Worm (Caenorhabditis elegans) whole organism, L1 larva: ENCODE data around the gene spig-8.

Experiments
- egl-27 ChIP-seq, 2 experiments: fragments of 150-350 bp in 1 of 2; sonication (generic microtip); optimal IDR thresholded peaks; 3 replicates each; lab custom pipeline; 2017 to 2018; ENCODE audit warnings: missing biosample characterization in 2 of 2, missing genetic modification characterization in 2 of 2, missing genetic modification reagents in 2 of 2
- mep-1 ChIP-seq: fragments of 150-350 bp; optimal IDR thresholded peaks from 2 replicates; lab custom pipeline; 2014; ENCODE audit warnings: missing biosample characterization, missing genetic modification characterization
- nhr-11 ChIP-seq: fragments of 150-350 bp; optimal IDR thresholded peaks from 2 replicates; lab custom pipeline; 2014; ENCODE audit warnings: missing biosample characterization, missing genetic modification characterization
- nhr-77 ChIP-seq: fragments of 150-350 bp; optimal IDR thresholded peaks from 2 replicates; lab custom pipeline; 2014; ENCODE audit warnings: missing biosample characterization, missing genetic modification characterization
- ztf-4 ChIP-seq: fragments of 150-350 bp; optimal IDR thresholded peaks from 2 replicates; lab custom pipeline; 2014; ENCODE audit warnings: missing biosample characterization, missing genetic modification characterization

DNA sequence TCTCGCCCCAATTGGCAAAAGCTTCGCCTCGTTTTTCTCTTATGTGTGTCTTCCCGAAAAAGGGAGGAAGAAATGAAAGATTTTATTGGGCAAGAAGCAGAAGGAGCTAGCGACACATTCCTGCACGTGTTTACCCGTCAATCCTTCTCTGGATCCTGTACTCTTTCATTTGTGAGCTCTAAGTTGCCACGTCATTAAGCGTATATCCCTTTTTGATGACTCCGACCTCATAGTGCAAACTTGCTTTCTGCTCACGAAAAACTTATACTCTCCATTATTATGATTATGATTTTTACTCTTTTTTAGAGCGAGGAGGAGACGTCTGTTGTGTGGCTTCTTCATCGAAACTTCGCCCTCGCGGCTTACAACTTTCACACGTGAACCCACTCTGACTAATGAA, 17.6 kb downstream of the spig-8 start, which contains the start of gene F27B10.1:
- TF ChIP-seq nhr-11 (tag; lab: Kevin White, UChicago): no peak
- no peak for TF ChIP-seq egl-27 (tag; optimal IDR thresholded peaks at IDR 0.05; lab: Kevin White, UChicago)
- no peak for TF ChIP-seq nhr-77 (tag; lab: Kevin White, UChicago)
- TF ChIP-seq ztf-4 (tag; lab: Kevin White, UChicago): no peak
- no peak for TF ChIP-seq mep-1 (tag; lab: Kevin White, UChicago)
